Fruit fly (Drosophila melanogaster): ENCODE results near the gene CG3618.

The CG3618 gene

dm6 chr3L:20809088-20809999, 6.5 kb downstream of the CG3618 start, which contains the start of the genes CG3634 and HIPP1:
Gene CG3634 (minus strand): TSS chr3L:20809272.
Gene HIPP1 (plus strand): TSS chr3L:20809669.
- TF ChIP-seq CG8478 (optimal IDR thresholded peaks at IDR 0.05): no peak
- no peak for TF ChIP-seq CTCF (optimal IDR thresholded peaks at IDR 0.05)

- TF ChIP-seq CTCF (optimal IDR thresholded peaks at IDR 0.05) (peak; percentile 3 to 32), CG8478 (optimal IDR thresholded peaks at IDR 0.05) (no peak)
Measured at dm6 chr3L:20800208-20800607, 15.7 kb downstream of the CG3618 start, which contains the start of gene Spc105R. Gene Spc105R (plus strand): TSS chr3L:20800410.

- no peak for TF ChIP-seq CG8478 (optimal IDR thresholded peaks at IDR 0.05)
- TF ChIP-seq CTCF (optimal IDR thresholded peaks at IDR 0.05): peak; percentile 86 to 91
Measured at dm6 chr3L:20798325-20798846, 17.5 kb downstream of the CG3618 start, which contains the start of the genes CG3698 and tzn. Gene CG3698 (minus strand): TSS chr3L:20798375. Gene tzn (plus strand): TSS chr3L:20798645.

dm6 chr3L:20797379-20797778, 18.5 kb downstream of the CG3618 start:
- no peak for TF ChIP-seq CTCF (optimal IDR thresholded peaks at IDR 0.05)
- no peak for TF ChIP-seq CG8478 (optimal IDR thresholded peaks at IDR 0.05)

- TF ChIP-seq CTCF (optimal IDR thresholded peaks at IDR 0.05): no peak
- TF ChIP-seq CG8478 (optimal IDR thresholded peaks at IDR 0.05): no peak
Measured at dm6 chr3L:20796757-20797156, 19.1 kb downstream of the CG3618 start.

dm6 chr3L:20792693-20793092, 23.2 kb downstream of the CG3618 start, which contains the start of gene Six4:
Gene Six4 (minus strand): TSS chr3L:20792777.
- TF ChIP-seq CG8478 (optimal IDR thresholded peaks at IDR 0.05): no peak
- no peak for TF ChIP-seq CTCF (optimal IDR thresholded peaks at IDR 0.05)

- TF ChIP-seq CTCF (optimal IDR thresholded peaks at IDR 0.05) (no peak), CG8478 (optimal IDR thresholded peaks at IDR 0.05) (no peak)
Measured at dm6 chr3L:20789299-20789698, 26.6 kb downstream of the CG3618 start.

dm6 chr3L:20787835-20788380, 28.0 kb downstream of the CG3618 start, which contains the start of gene CG11396:
Gene CG11396 (minus strand): TSS chr3L:20788137.
- TF ChIP-seq CTCF (optimal IDR thresholded peaks at IDR 0.05) (no peak), CG8478 (optimal IDR thresholded peaks at IDR 0.05) (no peak)

dm6 chr3L:20785742-20786427, 30.0 kb downstream of the CG3618 start, which contains the start of gene Pcif1:
Gene Pcif1 (minus strand): TSS chr3L:20786197.
- TF ChIP-seq CG8478 (optimal IDR thresholded peaks at IDR 0.05) (no peak), CTCF (optimal IDR thresholded peaks at IDR 0.05) (peak in 1 of 2 experiments; percentile 33)

dm6 chr3L:20784812-20785671, 30.8 kb downstream of the CG3618 start:
- TF ChIP-seq CTCF (optimal IDR thresholded peaks at IDR 0.05) (no peak), CG8478 (optimal IDR thresholded peaks at IDR 0.05) (no peak)

dm6 chr3L:20784394-20784793, 31.5 kb downstream of the CG3618 start:
- TF ChIP-seq CG8478 (optimal IDR thresholded peaks at IDR 0.05) (no peak), CTCF (optimal IDR thresholded peaks at IDR 0.05) (no peak)

dm6 chr3L:20778224-20779063, 37.4 kb downstream of the CG3618 start, which contains the start of the genes Pex16 and Pex14:
Gene Pex16 (minus strand): TSS chr3L:20778264.
Gene Pex14 (plus strand): TSS chr3L:20778799.
- TF ChIP-seq CG8478 (optimal IDR thresholded peaks at IDR 0.05) (no peak), CTCF (optimal IDR thresholded peaks at IDR 0.05) (no peak)

- TF ChIP-seq CG8478 (optimal IDR thresholded peaks at IDR 0.05) (no peak), CTCF (optimal IDR thresholded peaks at IDR 0.05) (no peak)
Measured at dm6 chr3L:20777496-20777895, 38.4 kb downstream of the CG3618 start.

Measured in S2 (cell line).